Worm (Caenorhabditis elegans) whole organism, L4/young adult: ENCODE results near the gene yju-2.
A peak's percentile ranks its signal among the peaks of the same experiment; 100 is the strongest.

Experiments used
- W03F9.2 ChIP-seq: fragments of 150-350 bp; optimal IDR thresholded peaks from 2 replicates; lab custom pipeline; 2014; ENCODE audit warnings: missing biosample characterization, missing genetic modification characterization
- dao-5 ChIP-seq: sonication (generic microtip); optimal IDR thresholded peaks from 2 replicates; lab custom pipeline; 2016; ENCODE audit warnings: missing genotype, missing genetic modification characterization, moderate library complexity, missing compliant biosample characterization
- him-1 ChIP-seq: sonication (generic microtip); optimal IDR thresholded peaks from 2 replicates; lab custom pipeline; 2016; ENCODE audit warnings: missing genotype, missing genetic modification reagents, missing genetic modification characterization, missing compliant biosample characterization

The yju-2 gene

ce11 chrIII:7159246-7159645 lies 24.9 kb upstream of the yju-2 start:
- TF ChIP-seq him-1 (tag; lab: Kevin White, UChicago) (no peak), W03F9.2 (tag; lab: Kevin White, UChicago) (no peak), dao-5 (tag; lab: Kevin White, UChicago) (no peak)

- no peak for TF ChIP-seq dao-5 (tag; lab: Kevin White, UChicago)
Observed at ce11 chrIII:7161055-7161454, 23.1 kb upstream of the yju-2 start, which contains the start of gene rnp-7. Gene rnp-7, minus strand, starts transcription at chrIII:7161155.

- TF ChIP-seq W03F9.2 (tag; lab: Kevin White, UChicago) (peak; percentile 95), him-1 (tag; lab: Kevin White, UChicago) (peak; percentile 75), dao-5 (tag; lab: Kevin White, UChicago) (no peak)
Observed at ce11 chrIII:7162065-7162762, 21.9 kb upstream of the yju-2 start, which contains the start of the genes syf-2 and K04G7.1. Gene syf-2, minus strand, starts transcription at chrIII:7162115. Gene K04G7.1, plus strand, starts transcription at chrIII:7162712.

ce11 chrIII:7165276-7165675 lies 18.9 kb upstream of the yju-2 start:
- TF ChIP-seq him-1 (tag; lab: Kevin White, UChicago) (no peak), dao-5 (tag; lab: Kevin White, UChicago) (no peak), W03F9.2 (tag; lab: Kevin White, UChicago) (no peak)

ce11 chrIII:7165816-7166229 lies 18.3 kb upstream of the yju-2 start:
- TF ChIP-seq him-1 (tag; lab: Kevin White, UChicago), result no peak
- no peak for TF ChIP-seq W03F9.2 (tag; lab: Kevin White, UChicago)
- no peak for TF ChIP-seq dao-5 (tag; lab: Kevin White, UChicago)

ce11 chrIII:7166664-7167567 lies 17.2 kb upstream of the yju-2 start:
- TF ChIP-seq him-1 (tag; lab: Kevin White, UChicago) (peak; percentile 59), W03F9.2 (tag; lab: Kevin White, UChicago) (no peak), dao-5 (tag; lab: Kevin White, UChicago) (no peak)

ce11 chrIII:7167568-7167937 lies 16.6 kb upstream of the yju-2 start, which contains the start of gene acs-4:
Gene acs-4, plus strand, starts transcription at chrIII:7167838.
- no peak for TF ChIP-seq W03F9.2 (tag; lab: Kevin White, UChicago)
- no peak for TF ChIP-seq him-1 (tag; lab: Kevin White, UChicago)
- TF ChIP-seq dao-5 (tag; lab: Kevin White, UChicago), result no peak

- TF ChIP-seq him-1 (tag; lab: Kevin White, UChicago) (no peak), dao-5 (tag; lab: Kevin White, UChicago) (no peak)
Observed at ce11 chrIII:7170090-7170489, 14.0 kb upstream of the yju-2 start.

ce11 chrIII:7178497-7178896 lies 5.6 kb upstream of the yju-2 start:
- TF ChIP-seq dao-5 (tag; lab: Kevin White, UChicago), result no peak
- no peak for TF ChIP-seq him-1 (tag; lab: Kevin White, UChicago)
- TF ChIP-seq W03F9.2 (tag; lab: Kevin White, UChicago), result no peak

- peak; percentile 26 for TF ChIP-seq him-1 (tag; lab: Kevin White, UChicago)
- TF ChIP-seq W03F9.2 (tag; lab: Kevin White, UChicago), result peak; percentile 72
- TF ChIP-seq dao-5 (tag; lab: Kevin White, UChicago), result no peak
Observed at ce11 chrIII:7179538-7180301, 4.4 kb upstream of the yju-2 start, which contains the start of the genes rps-14 and rpl-36. Gene rps-14, minus strand, starts transcription at chrIII:7179588. Gene rpl-36, plus strand, starts transcription at chrIII:7180251.

- TF ChIP-seq W03F9.2 (tag; lab: Kevin White, UChicago) (no peak), him-1 (tag; lab: Kevin White, UChicago) (no peak), dao-5 (tag; lab: Kevin White, UChicago) (no peak)
Observed at ce11 chrIII:7180613-7181012, 3.5 kb upstream of the yju-2 start, which contains the start of gene ndab-2. Gene ndab-2, plus strand, starts transcription at chrIII:7180752.

ce11 chrIII:7181822-7182221 lies 2.3 kb upstream of the yju-2 start, which contains the start of gene epg-4:
Gene epg-4, plus strand, starts transcription at chrIII:7182167.
- TF ChIP-seq dao-5 (tag; lab: Kevin White, UChicago) (no peak), him-1 (tag; lab: Kevin White, UChicago) (no peak), W03F9.2 (tag; lab: Kevin White, UChicago) (no peak)
